Worm (Caenorhabditis elegans) whole organism, L4 larva: ENCODE measurements around the gene mlt-10.

Experiments used
- F10B5.3 ChIP-seq: sonication (generic microtip); optimal IDR thresholded peaks from 2 replicates; lab custom pipeline; 2016; ENCODE audit warnings: mild to moderate bottlenecking, missing genetic modification characterization, missing compliant biosample characterization
- arid-1 ChIP-seq: fragments of 200-800 bp; sonication (Bioruptor generic); conservative IDR thresholded peaks from 2 replicates; pipeline ENCODE4 v1.3.6; 2022; ENCODE audit warnings: missing genetic modification reagents, missing genetic modification characterization, missing compliant biosample characterization
- ces-1 ChIP-seq: fragments of 150-350 bp; sonication (generic microtip); optimal IDR thresholded peaks from 4 replicates; lab custom pipeline; 2014; ENCODE audit warnings: missing biosample characterization, missing genetic modification reagents, missing genetic modification characterization
- daf-8 ChIP-seq: fragments of 200-800 bp; sonication (Bioruptor generic); IDR thresholded peaks from 2 replicates; pipeline ENCODE4 v1.3.6; 2022; ENCODE audit warnings: missing genetic modification characterization, missing compliant biosample characterization
- egl-27 ChIP-seq: sonication (generic microtip); optimal IDR thresholded peaks from 3 replicates; lab custom pipeline; 2017; ENCODE audit warnings: missing biosample characterization, missing genetic modification reagents, missing genetic modification characterization
- lin-38 ChIP-seq: fragments of 200-800 bp; sonication (Bioruptor generic); IDR thresholded peaks from 2 replicates; pipeline ENCODE4 v1.3.6; 2022; ENCODE audit warnings: missing genetic modification reagents, missing genetic modification characterization, missing compliant biosample characterization
- nhr-28 ChIP-seq: fragments of 150-350 bp; optimal IDR thresholded peaks from 2 replicates; lab custom pipeline; 2014; ENCODE audit warnings: missing biosample characterization, missing genetic modification characterization
- skn-1 ChIP-seq: fragments of 150-350 bp; optimal IDR thresholded peaks from 2 replicates; lab custom pipeline; 2014; ENCODE audit warnings: missing biosample characterization, missing genetic modification characterization
- zag-1 ChIP-seq: fragments of 150-350 bp; optimal IDR thresholded peaks from 2 replicates; lab custom pipeline; 2014; ENCODE audit warnings: missing biosample characterization, missing genetic modification characterization
- ztf-7 ChIP-seq: fragments of 150-350 bp; optimal IDR thresholded peaks from 2 replicates; lab custom pipeline; 2014; ENCODE audit warnings: missing biosample characterization, missing genetic modification characterization

Gene mlt-10

ce11 chrII:601305-601704 lies 54.8 kb downstream of the mlt-10 start (continued):
- TF ChIP-seq egl-27 (tag; lab: Kevin White, UChicago) (no peak), skn-1 (no peak), lin-38 (GFP tag; lab: Robert Waterston, UW) (no peak), daf-8 (GFP tag; lab: Robert Waterston, UW) (no peak), arid-1 (GFP tag; lab: Robert Waterston, UW) (no peak), F10B5.3 (tag; lab: Kevin White, UChicago) (no peak), ztf-7 (tag; lab: Kevin White, UChicago) (no peak), ces-1 (GFP tag; lab: Kevin White, UChicago) (no peak), zag-1 (no peak), nhr-28 (tag; lab: Kevin White, UChicago) (no peak)
